Fruit fly (Drosophila melanogaster) whole organism, pupa: ENCODE results near the gene piwi.

Source experiments
- CG10348 ChIP-seq: fragments of 200-800 bp; sonication (Bioruptor generic); IDR thresholded peaks from 2 replicates; pipeline ENCODE4 v1.3.6; 2022; ENCODE audit warnings: missing biosample characterization, missing genetic modification characterization
- CG14655 ChIP-seq: fragments of 200-800 bp; sonication (Bioruptor generic); optimal IDR thresholded peaks from 3 replicates; lab custom pipeline; 2017; ENCODE audit warnings: mild to moderate bottlenecking, missing biosample characterization, missing genetic modification reagents, missing genetic modification characterization
- CG15710 ChIP-seq: fragments of 200-800 bp; sonication (Bioruptor generic); optimal IDR thresholded peaks from 2 replicates; lab custom pipeline; 2018; ENCODE audit warnings: missing biosample characterization, mild to moderate bottlenecking, missing genetic modification characterization, moderate library complexity
- CG34367 ChIP-seq: fragments of 200-800 bp; sonication (Bioruptor generic); optimal IDR thresholded peaks from 2 replicates; lab custom pipeline; 2018; ENCODE audit warnings: missing biosample characterization, mild to moderate bottlenecking, missing genetic modification characterization
- CG4496 ChIP-seq: fragments of 200-800 bp; sonication (Bioruptor generic); IDR thresholded peaks from 3 replicates; pipeline ENCODE4 v1.3.6; 2022; ENCODE audit warnings: missing biosample characterization, missing genetic modification characterization
- CG8159 ChIP-seq: fragments of 200-800 bp; sonication (Bioruptor generic); optimal IDR thresholded peaks from 3 replicates; lab custom pipeline; 2018; ENCODE audit warnings: missing biosample characterization, mild to moderate bottlenecking, missing genetic modification characterization, moderate library complexity
- CG9948 ChIP-seq: fragments of 200-800 bp; sonication (Bioruptor generic); optimal IDR thresholded peaks from 2 replicates; lab custom pipeline; 2018; ENCODE audit warnings: missing biosample characterization, mild to moderate bottlenecking, missing genetic modification characterization, moderate library complexity
- EcR ChIP-seq: fragments of 200-800 bp; sonication (Bioruptor generic); optimal IDR thresholded peaks from 3 replicates; lab custom pipeline; 2019; ENCODE audit warnings: missing biosample characterization, missing genetic modification characterization, mild to moderate bottlenecking, moderate library complexity, missing genetic modification reagents
- Ets98B ChIP-seq: fragments of 200-800 bp; sonication (Bioruptor generic); IDR thresholded peaks from 2 replicates; pipeline ENCODE4 v1.3.6; 2022; ENCODE audit warnings: missing biosample characterization, missing genetic modification characterization
- Pif1A ChIP-seq: fragments of 200-800 bp; sonication (Bioruptor generic); optimal IDR thresholded peaks from 3 replicates; lab custom pipeline; 2016; ENCODE audit warnings: missing biosample characterization, missing genetic modification characterization
- Snoo ChIP-seq: fragments of 200-800 bp; sonication (Bioruptor generic); optimal IDR thresholded peaks from 3 replicates; lab custom pipeline; 2017; ENCODE audit warnings: missing biosample characterization, mild to moderate bottlenecking, missing genetic modification characterization, inconsistent platforms
- rn ChIP-seq: fragments of 200-800 bp; sonication (Bioruptor generic); IDR thresholded peaks from 2 replicates; pipeline ENCODE4 v1.3.6; 2022; ENCODE audit warnings: missing biosample characterization, missing genetic modification characterization

DNA sequence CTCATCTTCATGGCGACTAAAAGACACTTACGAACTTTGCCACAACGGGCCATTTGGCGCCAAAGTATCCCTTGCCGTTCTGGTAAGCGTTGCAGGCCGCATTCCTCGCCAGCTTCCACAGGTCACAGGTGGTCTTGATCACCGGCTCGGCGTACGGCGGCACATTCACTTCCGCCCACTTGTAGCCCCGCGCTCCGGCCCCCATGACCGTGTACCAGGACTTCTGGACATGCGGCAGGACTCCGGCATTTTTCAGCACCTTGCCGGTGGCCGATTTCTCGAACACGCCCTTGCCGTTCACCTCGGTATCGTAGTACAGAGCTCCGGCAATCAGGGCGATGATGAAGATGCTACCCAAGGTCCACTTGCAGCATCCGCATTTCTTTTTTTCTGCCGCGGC is 21.3 kb downstream of the piwi start:
- TF ChIP-seq CG10348 (GFP tag; lab: Robert Waterston, UW): no peak
- no peak for TF ChIP-seq CG15710 (tag; lab: Kevin White, UChicago)
- no peak for TF ChIP-seq CG14655 (GFP tag; lab: Kevin White, UChicago)
- TF ChIP-seq CG9948 (tag; lab: Kevin White, UChicago): no peak
- no peak for TF ChIP-seq Snoo (tag; lab: Kevin White, UChicago)
- no peak for TF ChIP-seq CG4496 (GFP tag; lab: Robert Waterston, UW)
- no peak for TF ChIP-seq Pif1A (GFP tag; lab: Kevin White, UChicago)
- TF ChIP-seq EcR: no peak
- TF ChIP-seq CG34367 (tag; lab: Kevin White, UChicago): no peak
- no peak for TF ChIP-seq Ets98B (GFP tag; lab: Robert Waterston, UW)
- no peak for TF ChIP-seq CG8159 (tag; lab: Kevin White, UChicago)
- TF ChIP-seq rn (GFP tag; lab: Robert Waterston, UW): no peak
